Fruit fly (Drosophila melanogaster) S2 (cell line): ENCODE data around the gene lawc.

Experiments used
- CG8478 ChIP-seq: fragments of >200 bp; optimal IDR thresholded peaks from 2 replicates; lab custom pipeline; 2018
- CTCF ChIP-seq, 2 experiments: fragments of >200 bp; optimal IDR thresholded peaks; 2 replicates each; lab custom pipeline; 2018

Gene lawc

DNA sequence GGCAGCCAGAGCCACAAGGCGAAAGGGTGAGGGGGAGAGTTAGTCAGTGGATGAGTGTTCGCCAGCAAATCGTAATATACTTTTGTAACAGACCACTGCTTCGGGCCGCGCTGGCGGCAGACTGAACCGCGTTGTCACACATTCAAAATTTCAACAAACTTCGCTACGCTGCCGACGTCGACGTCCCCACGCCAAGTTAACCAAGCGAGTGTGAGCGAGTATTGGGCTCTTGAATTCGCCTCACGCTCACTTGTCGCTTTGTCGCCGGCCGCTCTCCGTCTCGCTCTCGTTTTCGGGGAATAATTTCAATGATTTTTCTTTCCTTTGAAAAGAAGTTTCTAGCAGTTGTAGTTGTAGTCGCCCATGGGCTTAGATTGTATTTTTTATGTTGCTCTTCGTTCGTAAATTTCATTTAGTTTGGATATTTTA, at the start of gene lawc:
lawc (minus strand) TSS at position 127 of the 429 bp plus-strand sequence.
- no peak for TF ChIP-seq CTCF (optimal IDR thresholded peaks at IDR 0.05; lab: Kevin White, UChicago)
- no peak for TF ChIP-seq CG8478 (lab: Kevin White, UChicago)

- TF ChIP-seq CTCF (optimal IDR thresholded peaks at IDR 0.05; lab: Kevin White, UChicago) (no peak), CG8478 (lab: Kevin White, UChicago) (no peak)
Measured at dm6 chrX:8461147-8461546, 49.7 kb upstream of the lawc start, which contains the start of gene Es2. Es2 (plus strand) TSS chrX:8461479.

DNA sequence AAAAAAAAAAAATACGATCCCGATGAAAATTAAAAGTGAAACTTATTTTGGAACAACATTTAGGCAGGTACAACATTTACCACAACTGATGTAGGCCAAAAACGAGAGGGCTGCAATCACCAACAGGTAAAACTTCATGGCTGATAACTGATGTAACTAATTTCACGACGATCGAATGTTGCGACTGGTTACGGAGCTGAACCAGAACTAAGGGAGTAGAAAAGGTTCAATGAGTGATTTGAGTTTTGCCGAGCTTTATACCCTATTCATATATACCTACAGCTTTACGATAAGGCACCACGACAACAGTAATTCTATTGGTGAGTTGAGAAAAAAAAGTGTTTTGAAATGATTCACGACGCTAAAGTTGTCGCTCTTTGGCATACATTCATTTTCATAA, 49.2 kb upstream of the lawc start, which contains the start of gene CG15347:
CG15347 (minus strand) TSS at position 213 of the 400 bp plus-strand sequence.
- TF ChIP-seq CTCF (optimal IDR thresholded peaks at IDR 0.05; lab: Kevin White, UChicago) (no peak), CG8478 (lab: Kevin White, UChicago) (no peak)

- no peak for TF ChIP-seq CG8478 (lab: Kevin White, UChicago)
Measured at dm6 chrX:8460232-8460631, 48.8 kb upstream of the lawc start.

dm6 chrX:8459452-8460040, 48.1 kb upstream of the lawc start:
- no peak for TF ChIP-seq CG8478 (lab: Kevin White, UChicago)

- TF ChIP-seq CTCF (optimal IDR thresholded peaks at IDR 0.05; lab: Kevin White, UChicago) (no peak), CG8478 (lab: Kevin White, UChicago) (no peak)
Measured at dm6 chrX:8457532-8457931, 46.1 kb upstream of the lawc start, which contains the start of gene CG32713. CG32713 (minus strand) TSS chrX:8457632.

dm6 chrX:8455019-8455555, 43.6 kb upstream of the lawc start, which contains the start of gene org-1:
org-1 (minus strand) TSS chrX:8455069.
- TF ChIP-seq CG8478 (lab: Kevin White, UChicago) = no peak
- no peak for TF ChIP-seq CTCF (optimal IDR thresholded peaks at IDR 0.05; lab: Kevin White, UChicago)

- no peak for TF ChIP-seq CG8478 (lab: Kevin White, UChicago)
- no peak for TF ChIP-seq CTCF (optimal IDR thresholded peaks at IDR 0.05; lab: Kevin White, UChicago)
Measured at dm6 chrX:8452163-8452562, 40.7 kb upstream of the lawc start.

DNA sequence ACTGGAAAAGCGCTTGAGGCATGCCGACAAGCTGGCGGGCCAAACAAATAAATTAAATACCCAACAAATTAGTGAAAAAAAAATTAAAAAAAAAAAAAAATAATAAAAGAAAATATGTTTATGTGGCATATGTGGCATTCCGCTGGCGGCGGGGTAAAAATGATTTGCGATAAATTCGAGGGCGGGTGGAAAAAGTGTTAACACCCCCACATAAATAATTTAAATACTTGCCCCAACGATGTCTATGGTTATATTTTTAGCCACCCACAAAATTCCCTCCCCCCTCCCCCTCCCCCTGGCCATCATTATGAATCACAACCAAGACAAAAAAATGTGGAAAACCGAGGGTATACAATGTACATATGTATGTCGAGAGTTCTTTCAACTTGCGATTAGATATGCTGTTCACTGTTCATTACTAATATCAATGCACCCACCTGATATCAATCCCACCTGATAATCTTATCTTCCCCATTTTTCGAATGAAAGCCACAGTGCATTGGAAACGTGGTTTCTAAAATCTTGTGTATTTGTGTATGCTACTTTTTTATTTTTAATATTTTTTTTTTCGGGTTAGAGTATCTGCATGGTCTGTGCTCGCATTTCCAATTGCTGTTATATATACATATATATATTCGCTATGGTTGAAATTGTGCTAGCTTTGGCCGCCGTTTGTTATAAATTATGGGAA, 38.9 kb upstream of the lawc start:
- TF ChIP-seq CTCF (optimal IDR thresholded peaks at IDR 0.05; lab: Kevin White, UChicago) (no peak), CG8478 (lab: Kevin White, UChicago) (no peak)

dm6 chrX:8448171-8448570, 36.7 kb upstream of the lawc start:
- TF ChIP-seq CG8478 (lab: Kevin White, UChicago) = no peak
- TF ChIP-seq CTCF (optimal IDR thresholded peaks at IDR 0.05; lab: Kevin White, UChicago) = peak; percentile 11 to 23

dm6 chrX:8447166-8447565, 35.7 kb upstream of the lawc start:
- TF ChIP-seq CTCF (optimal IDR thresholded peaks at IDR 0.05; lab: Kevin White, UChicago) (no peak), CG8478 (lab: Kevin White, UChicago) (no peak)

- TF ChIP-seq CTCF (optimal IDR thresholded peaks at IDR 0.05; lab: Kevin White, UChicago) = no peak
- no peak for TF ChIP-seq CG8478 (lab: Kevin White, UChicago)
Measured at dm6 chrX:8444883-8445572, 33.6 kb upstream of the lawc start.

- TF ChIP-seq CG8478 (lab: Kevin White, UChicago) (no peak), CTCF (optimal IDR thresholded peaks at IDR 0.05; lab: Kevin White, UChicago) (no peak)
Measured at dm6 chrX:8444279-8444678, 32.8 kb upstream of the lawc start.

- TF ChIP-seq CTCF (optimal IDR thresholded peaks at IDR 0.05; lab: Kevin White, UChicago) (no peak), CG8478 (lab: Kevin White, UChicago) (no peak)
Measured at dm6 chrX:8442912-8443311, 31.5 kb upstream of the lawc start.

DNA sequence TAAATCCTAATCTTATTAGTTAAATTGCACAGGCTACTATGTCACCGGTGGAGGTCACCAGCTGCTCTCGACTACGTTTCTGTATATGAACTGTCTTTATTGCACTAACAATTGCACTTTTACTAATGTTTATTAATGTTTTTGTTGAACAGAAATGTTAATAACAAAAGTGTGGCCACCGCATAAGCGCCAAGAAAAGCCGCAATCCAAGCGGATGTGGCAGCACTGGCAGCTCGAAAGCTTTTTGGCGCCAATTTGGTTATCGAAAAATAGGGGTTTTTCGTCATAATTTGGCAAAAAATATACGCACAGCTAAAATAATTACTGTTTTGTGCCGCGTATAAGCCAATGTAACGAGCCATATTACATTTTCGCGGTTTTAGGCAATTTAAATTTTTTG, 30.7 kb upstream of the lawc start, which contains the start of gene CG12123:
CG12123 (minus strand) TSS at position 188 of the 400 bp plus-strand sequence.
- TF ChIP-seq CG8478 (lab: Kevin White, UChicago) = no peak
- TF ChIP-seq CTCF (optimal IDR thresholded peaks at IDR 0.05; lab: Kevin White, UChicago) = no peak
